Fruit fly (Drosophila melanogaster) whole organism, pupa: ENCODE data around the gene cmet.

ENCODE experiments used
- CG10348 ChIP-seq: fragments of 200-800 bp; sonication (Bioruptor generic); IDR thresholded peaks from 2 replicates; pipeline ENCODE4 v1.3.6; 2022; ENCODE audit warnings: missing biosample characterization, missing genetic modification characterization
- CG12605 ChIP-seq: fragments of 200-800 bp; sonication (Bioruptor generic); IDR thresholded peaks from 2 replicates; pipeline ENCODE4 v1.3.6; 2022; ENCODE audit warnings: missing biosample characterization, missing genetic modification characterization
- CG13204 ChIP-seq: fragments of 200-800 bp; sonication (Bioruptor generic); optimal IDR thresholded peaks from 2 replicates; lab custom pipeline; 2018; ENCODE audit warnings: missing biosample characterization, mild to moderate bottlenecking, missing genetic modification characterization, moderate library complexity
- CG14655 ChIP-seq: fragments of 200-800 bp; sonication (Bioruptor generic); optimal IDR thresholded peaks from 3 replicates; lab custom pipeline; 2017; ENCODE audit warnings: mild to moderate bottlenecking, missing biosample characterization, missing genetic modification reagents, missing genetic modification characterization
- CG15710 ChIP-seq: fragments of 200-800 bp; sonication (Bioruptor generic); optimal IDR thresholded peaks from 2 replicates; lab custom pipeline; 2018; ENCODE audit warnings: missing biosample characterization, mild to moderate bottlenecking, missing genetic modification characterization, moderate library complexity
- CG17806 ChIP-seq: fragments of 200-800 bp; sonication (Bioruptor generic); optimal IDR thresholded peaks from 2 replicates; lab custom pipeline; 2018; ENCODE audit warnings: missing biosample characterization, mild to moderate bottlenecking, missing genetic modification characterization, moderate library complexity
- CG32121 ChIP-seq: fragments of 200-800 bp; sonication (Bioruptor generic); IDR thresholded peaks from 2 replicates; pipeline ENCODE4 v1.3.6; 2022; ENCODE audit warnings: missing biosample characterization, missing genetic modification characterization
- CG34367 ChIP-seq: fragments of 200-800 bp; sonication (Bioruptor generic); optimal IDR thresholded peaks from 2 replicates; lab custom pipeline; 2018; ENCODE audit warnings: missing biosample characterization, mild to moderate bottlenecking, missing genetic modification characterization
- CG4496 ChIP-seq: fragments of 200-800 bp; sonication (Bioruptor generic); IDR thresholded peaks from 3 replicates; pipeline ENCODE4 v1.3.6; 2022; ENCODE audit warnings: missing biosample characterization, missing genetic modification characterization
- CG8159 ChIP-seq: fragments of 200-800 bp; sonication (Bioruptor generic); optimal IDR thresholded peaks from 3 replicates; lab custom pipeline; 2018; ENCODE audit warnings: missing biosample characterization, mild to moderate bottlenecking, missing genetic modification characterization, moderate library complexity
- CG8301 ChIP-seq: fragments of 200-800 bp; sonication (Bioruptor generic); optimal IDR thresholded peaks from 2 replicates; lab custom pipeline; 2018; ENCODE audit warnings: missing biosample characterization, mild to moderate bottlenecking, missing genetic modification characterization
- CG9948 ChIP-seq: fragments of 200-800 bp; sonication (Bioruptor generic); optimal IDR thresholded peaks from 2 replicates; lab custom pipeline; 2018; ENCODE audit warnings: missing biosample characterization, mild to moderate bottlenecking, missing genetic modification characterization, moderate library complexity
- D1 ChIP-seq: fragments of 200-800 bp; sonication (Bioruptor generic); optimal IDR thresholded peaks from 2 replicates; lab custom pipeline; 2018; ENCODE audit warnings: missing biosample characterization, mild to moderate bottlenecking, missing genetic modification characterization, moderate library complexity
- EcR ChIP-seq: fragments of 200-800 bp; sonication (Bioruptor generic); optimal IDR thresholded peaks from 3 replicates; lab custom pipeline; 2019; ENCODE audit warnings: missing biosample characterization, missing genetic modification characterization, mild to moderate bottlenecking, moderate library complexity, missing genetic modification reagents
- Ets98B ChIP-seq: fragments of 200-800 bp; sonication (Bioruptor generic); IDR thresholded peaks from 2 replicates; pipeline ENCODE4 v1.3.6; 2022; ENCODE audit warnings: missing biosample characterization, missing genetic modification characterization
- Pif1A ChIP-seq: fragments of 200-800 bp; sonication (Bioruptor generic); optimal IDR thresholded peaks from 3 replicates; lab custom pipeline; 2016; ENCODE audit warnings: missing biosample characterization, missing genetic modification characterization
- Pif1B ChIP-seq: fragments of 200-800 bp; sonication (Bioruptor generic); optimal IDR thresholded peaks from 3 replicates; lab custom pipeline; 2016; ENCODE audit warnings: missing biosample characterization, missing genetic modification characterization
- Snoo ChIP-seq: fragments of 200-800 bp; sonication (Bioruptor generic); optimal IDR thresholded peaks from 3 replicates; lab custom pipeline; 2017; ENCODE audit warnings: missing biosample characterization, mild to moderate bottlenecking, missing genetic modification characterization, inconsistent platforms
- fd96Ca ChIP-seq: fragments of 200-800 bp; sonication (Bioruptor generic); IDR thresholded peaks from 3 replicates; pipeline ENCODE4 v1.3.6; 2022; ENCODE audit warnings: missing biosample characterization, missing genetic modification characterization
- gl ChIP-seq: fragments of 200-800 bp; sonication (Bioruptor generic); optimal IDR thresholded peaks from 2 replicates; lab custom pipeline; 2018; ENCODE audit warnings: missing biosample characterization, mild to moderate bottlenecking, missing genetic modification characterization
- rn ChIP-seq: fragments of 200-800 bp; sonication (Bioruptor generic); IDR thresholded peaks from 2 replicates; pipeline ENCODE4 v1.3.6; 2022; ENCODE audit warnings: missing biosample characterization, missing genetic modification characterization

The cmet gene

DNA sequence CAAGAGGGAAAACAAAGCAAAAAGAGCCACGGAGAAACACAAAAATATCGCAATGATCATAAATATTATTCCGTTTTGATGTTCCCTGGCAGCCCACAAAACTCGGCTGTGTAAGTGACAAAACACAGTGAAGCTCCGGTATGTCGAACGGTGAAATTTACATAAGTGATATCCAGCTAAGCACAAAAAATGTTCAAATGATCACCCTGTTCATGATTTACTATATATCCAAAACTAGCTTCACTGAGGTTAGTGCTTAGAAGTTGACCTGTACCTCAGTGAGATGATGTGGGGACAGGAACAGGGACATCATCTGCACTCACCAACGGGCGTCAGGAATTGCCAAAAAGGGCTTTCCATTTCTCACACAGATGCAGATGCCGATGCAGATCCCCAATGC, 37.3 kb upstream of the cmet start:
- TF ChIP-seq CG32121 (GFP tag; lab: Robert Waterston, UW) = no peak
- TF ChIP-seq EcR (GFP tag; lab: Kevin White, UChicago) = no peak
- no peak for TF ChIP-seq CG17806
- TF ChIP-seq CG14655 = no peak
- TF ChIP-seq CG10348 = no peak
- TF ChIP-seq rn (GFP tag; lab: Robert Waterston, UW) = no peak
- TF ChIP-seq CG8301 (tag; lab: Kevin White, UChicago) = no peak
- TF ChIP-seq CG15710 (tag; lab: Kevin White, UChicago) = peak; percentile 48
- TF ChIP-seq CG9948 (tag; lab: Kevin White, UChicago) = no peak
- TF ChIP-seq Pif1A (GFP tag; lab: Kevin White, UChicago) = peak; percentile 34
- no peak for TF ChIP-seq CG12605 (GFP tag; lab: Robert Waterston, UW)
- TF ChIP-seq Pif1B = peak; percentile 25
- TF ChIP-seq CG8159 = no peak
- TF ChIP-seq Snoo = peak; percentile 65
- TF ChIP-seq fd96Ca = no peak
- no peak for TF ChIP-seq CG13204 (GFP tag; lab: Kevin White, UChicago)
- no peak for TF ChIP-seq gl (tag; lab: Kevin White, UChicago)
- TF ChIP-seq CG4496 (GFP tag; lab: Robert Waterston, UW) = no peak
- TF ChIP-seq CG34367 (tag; lab: Kevin White, UChicago) = no peak
- no peak for TF ChIP-seq Ets98B (GFP tag; lab: Robert Waterston, UW)
- no peak for TF ChIP-seq D1 (tag; lab: Kevin White, UChicago)

DNA sequence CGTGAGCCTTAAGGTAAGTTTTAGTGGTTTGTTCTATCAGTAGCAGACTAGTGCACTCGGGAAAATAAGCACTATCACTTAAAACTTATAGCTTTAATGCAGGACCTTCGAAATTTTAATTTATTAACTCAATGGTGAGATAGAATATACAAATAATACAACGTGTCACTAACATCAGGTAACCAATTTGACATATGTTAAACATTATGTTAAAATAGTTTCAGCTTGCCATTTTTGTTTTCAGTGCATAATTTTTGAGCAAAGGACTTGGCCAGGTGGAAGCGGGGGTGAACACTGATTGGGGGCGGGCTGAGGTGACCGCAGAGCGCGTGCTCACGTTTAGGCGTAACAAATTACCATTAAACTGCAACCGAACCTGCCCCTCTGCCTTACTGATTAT, 33.7 kb upstream of the cmet start:
- TF ChIP-seq CG17806 = no peak
- TF ChIP-seq, all 21 proteins: peak for 0

DNA sequence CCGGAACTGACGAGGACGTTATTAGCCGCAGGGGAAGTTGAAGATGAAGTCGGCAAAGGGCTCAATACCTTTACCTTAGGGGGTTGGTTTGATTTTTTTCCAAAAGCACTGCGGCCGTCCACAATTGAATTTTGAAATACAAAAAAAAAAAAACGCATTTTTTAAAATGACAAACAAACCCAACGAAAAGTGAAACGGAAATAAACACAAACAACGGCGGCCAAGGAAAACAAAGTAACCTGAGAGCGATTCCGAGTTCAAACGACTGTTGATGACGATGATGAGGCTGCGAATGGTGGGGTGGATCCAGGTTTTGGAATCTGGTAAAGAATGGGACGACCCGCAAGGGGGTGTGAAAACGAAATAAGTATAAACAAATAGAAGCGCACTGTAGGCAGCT, 27.7 kb upstream of the cmet start:
- no peak for TF ChIP-seq Ets98B (GFP tag; lab: Robert Waterston, UW)

DNA sequence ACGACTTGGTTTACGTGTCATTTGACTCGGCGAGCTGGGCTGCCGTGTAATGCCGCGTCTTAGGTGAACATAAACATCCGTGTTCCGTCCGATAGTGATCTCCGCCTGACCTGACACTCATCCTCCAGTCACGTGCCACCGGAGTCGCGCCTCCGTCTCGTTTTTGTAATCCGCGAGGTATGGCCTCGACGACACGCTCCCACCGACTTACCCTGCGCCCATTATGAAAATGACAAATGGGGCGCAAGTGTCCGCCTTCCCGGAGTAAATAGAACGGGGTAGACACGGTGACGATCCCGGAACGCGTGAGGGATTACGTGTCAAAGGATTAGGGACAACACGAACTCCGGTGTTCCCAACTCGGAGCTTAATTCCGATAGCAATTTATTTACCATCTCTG, 27.0 kb upstream of the cmet start:
- TF ChIP-seq CG34367 (tag; lab: Kevin White, UChicago) (no peak), rn (GFP tag; lab: Robert Waterston, UW) (no peak), CG8159 (no peak), CG10348 (no peak), Ets98B (GFP tag; lab: Robert Waterston, UW) (no peak), CG9948 (tag; lab: Kevin White, UChicago) (no peak), CG4496 (GFP tag; lab: Robert Waterston, UW) (no peak)

DNA sequence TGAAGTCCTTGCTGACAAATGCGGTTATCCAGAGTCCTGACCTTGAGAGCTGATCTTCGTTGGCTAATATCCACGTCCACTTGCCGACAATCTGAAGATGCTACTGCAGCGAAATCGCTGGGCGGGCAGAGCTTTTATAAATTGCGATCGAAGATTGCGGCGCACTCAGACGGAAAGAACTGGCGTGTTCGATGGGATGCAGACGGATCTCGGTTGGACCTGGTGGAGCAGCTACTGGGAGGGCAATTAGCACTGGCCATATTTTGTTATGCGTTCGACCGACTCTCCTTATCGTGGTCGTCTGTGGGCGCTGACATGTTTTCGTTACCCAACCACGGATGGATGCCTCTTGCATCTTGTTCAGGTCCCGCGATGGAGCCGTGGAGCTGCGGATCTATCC, 16.8 kb upstream of the cmet start, which contains the start of gene Osi21:
Osi21 (minus strand) TSS at position 101 of the 400 bp plus-strand sequence.
- TF ChIP-seq CG8159 = no peak
- no peak for TF ChIP-seq CG14655
- TF ChIP-seq CG8301 (tag; lab: Kevin White, UChicago) = no peak
- TF ChIP-seq fd96Ca = no peak
- no peak for TF ChIP-seq CG15710 (tag; lab: Kevin White, UChicago)
- TF ChIP-seq rn (GFP tag; lab: Robert Waterston, UW) = no peak
- no peak for TF ChIP-seq Snoo
- no peak for TF ChIP-seq CG34367 (tag; lab: Kevin White, UChicago)
- TF ChIP-seq CG12605 (GFP tag; lab: Robert Waterston, UW) = no peak
- TF ChIP-seq CG10348 = no peak
- TF ChIP-seq CG32121 (GFP tag; lab: Robert Waterston, UW) = no peak
- no peak for TF ChIP-seq CG9948 (tag; lab: Kevin White, UChicago)
- TF ChIP-seq gl (tag; lab: Kevin White, UChicago) = no peak
- TF ChIP-seq D1 (tag; lab: Kevin White, UChicago) = no peak
- no peak for TF ChIP-seq CG17806
- TF ChIP-seq Ets98B (GFP tag; lab: Robert Waterston, UW) = no peak
- no peak for TF ChIP-seq Pif1B
- no peak for TF ChIP-seq CG4496 (GFP tag; lab: Robert Waterston, UW)
- no peak for TF ChIP-seq EcR (GFP tag; lab: Kevin White, UChicago)
- TF ChIP-seq, all 21 proteins: peak for 0

DNA sequence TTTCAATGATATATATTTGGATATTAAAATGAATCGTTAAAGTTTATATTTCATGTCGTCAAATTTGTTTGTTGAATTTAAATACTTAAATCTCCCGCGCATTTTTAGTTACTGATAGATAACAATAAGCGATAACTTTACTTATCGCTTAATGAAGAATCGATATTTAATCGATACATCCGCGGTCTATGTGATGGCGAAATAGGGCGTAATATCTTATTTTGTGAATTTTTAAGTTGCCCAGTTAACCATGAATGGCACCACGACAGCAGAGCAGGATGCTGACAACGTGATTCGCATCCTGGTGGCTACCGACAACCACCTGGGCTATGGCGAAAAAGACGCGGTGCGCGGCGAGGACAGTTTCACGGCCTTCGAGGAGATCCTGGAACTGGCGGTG, 13.1 kb upstream of the cmet start, which contains the start of gene mre11:
mre11 (plus strand) TSS at position 161 of the 400 bp plus-strand sequence.
- no peak for TF ChIP-seq CG14655
- TF ChIP-seq CG8301 (tag; lab: Kevin White, UChicago) = no peak
- no peak for TF ChIP-seq Snoo
- no peak for TF ChIP-seq CG9948 (tag; lab: Kevin White, UChicago)
- no peak for TF ChIP-seq EcR (GFP tag; lab: Kevin White, UChicago)
- no peak for TF ChIP-seq D1 (tag; lab: Kevin White, UChicago)
- no peak for TF ChIP-seq CG17806
- no peak for TF ChIP-seq Pif1B
- TF ChIP-seq CG34367 (tag; lab: Kevin White, UChicago) = no peak
- TF ChIP-seq CG13204 (GFP tag; lab: Kevin White, UChicago) = no peak
- no peak for TF ChIP-seq CG15710 (tag; lab: Kevin White, UChicago)
- no peak for TF ChIP-seq CG8159
- TF ChIP-seq CG10348 = no peak

DNA sequence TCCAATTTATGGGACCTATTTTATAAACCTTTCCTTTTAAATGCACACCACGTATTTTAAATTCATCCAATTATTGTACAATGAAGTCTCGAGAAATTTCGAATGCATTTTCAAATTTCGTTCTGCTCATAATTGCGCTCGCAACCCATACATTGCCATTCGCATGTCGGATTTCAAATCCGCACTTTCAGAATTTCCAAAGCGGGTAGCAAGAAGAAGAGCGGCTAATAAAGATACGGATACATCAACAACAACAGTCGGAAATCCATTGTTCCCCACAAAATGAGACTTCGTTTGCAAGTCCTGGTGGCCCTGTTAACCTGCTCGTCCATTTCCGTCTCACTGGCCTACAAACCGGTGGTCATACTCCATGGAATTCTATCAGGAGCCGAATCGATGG, 11.3 kb upstream of the cmet start, which contains the start of gene Ppt2:
Ppt2 (plus strand) TSS at position 209 of the 400 bp plus-strand sequence.
- no peak for TF ChIP-seq CG15710 (tag; lab: Kevin White, UChicago)
- no peak for TF ChIP-seq gl (tag; lab: Kevin White, UChicago)
- TF ChIP-seq EcR (GFP tag; lab: Kevin White, UChicago) = no peak
- TF ChIP-seq CG13204 (GFP tag; lab: Kevin White, UChicago) = no peak
